Fruit fly (Drosophila melanogaster): ENCODE results near the gene REG.

Gene REG

dm6 chrX:13208554-13208953, 3.6 kb upstream of the REG start:
- TF ChIP-seq Ets96B (tag; optimal IDR thresholded peaks at IDR 0.05) = no peak
- no peak for TF ChIP-seq CG6792 (GFP tag; optimal IDR thresholded peaks at IDR 0.05)
- no peak for TF ChIP-seq CG10631 (GFP tag; optimal IDR thresholded peaks at IDR 0.05)
- TF ChIP-seq dac (GFP tag; optimal IDR thresholded peaks at IDR 0.05) = no peak

DNA sequence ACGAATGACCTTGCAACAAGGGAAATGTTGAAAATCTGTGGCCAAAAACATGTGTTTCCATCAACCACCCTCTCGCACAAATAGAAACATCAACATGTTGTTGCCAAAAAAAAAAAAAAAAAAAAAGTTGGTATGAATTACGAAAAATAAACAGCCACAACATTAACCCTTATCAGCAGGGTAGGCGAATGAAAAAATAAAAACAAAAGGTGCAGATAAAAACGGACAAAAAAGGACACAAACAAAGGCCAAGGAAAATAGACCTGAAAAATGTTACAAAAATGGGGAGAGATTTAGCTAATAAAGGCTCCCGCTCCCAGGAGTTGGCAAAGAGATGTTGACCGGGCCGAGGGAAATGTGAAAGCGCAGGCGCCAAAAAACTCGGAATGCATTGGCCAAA, 2.7 kb upstream of the REG start:
- TF ChIP-seq Smox (GFP tag; optimal IDR thresholded peaks at IDR 0.05) = no peak
- TF ChIP-seq dsx (GFP tag; optimal IDR thresholded peaks at IDR 0.05; ENCODE audit: poor library complexity, severe bottlenecking) = peak; percentile 19
- no peak for TF ChIP-seq CG11762 (GFP tag; optimal IDR thresholded peaks at IDR 0.05; ENCODE audit: insufficient read depth)
- no peak for TF ChIP-seq CG8119 (GFP tag; IDR thresholded peaks at IDR 0.05)
- TF ChIP-seq CG3919 (GFP tag; optimal IDR thresholded peaks at IDR 0.05) = no peak
- no peak for TF ChIP-seq esn (GFP tag; optimal IDR thresholded peaks at IDR 0.05)
- no peak; the same call in 2 of the 3 replicates for TF ChIP-seq CG6163 (GFP tag; IDR thresholded peaks at IDR 0.05)
- peak; percentile 15 for TF ChIP-seq Eip78C (GFP tag)
- TF ChIP-seq fd85E (GFP tag; optimal IDR thresholded peaks at IDR 0.05) = no peak
- TF ChIP-seq achi (GFP tag; optimal IDR thresholded peaks at IDR 0.05) = no peak
- TF ChIP-seq salr (GFP tag; optimal IDR thresholded peaks at IDR 0.05) = no peak
- no peak for TF ChIP-seq net (GFP tag; optimal IDR thresholded peaks at IDR 0.05)
- no peak for TF ChIP-seq Blimp-1 (GFP tag; optimal IDR thresholded peaks at IDR 0.05)
- TF ChIP-seq Ets96B (tag; optimal IDR thresholded peaks at IDR 0.05) = no peak
- TF ChIP-seq spab (GFP tag; optimal IDR thresholded peaks at IDR 0.05) = no peak
- peak; percentile 52 for TF ChIP-seq CG9139 (GFP tag; optimal IDR thresholded peaks at IDR 0.05)
- no peak for TF ChIP-seq CG6854 (GFP tag; optimal IDR thresholded peaks at IDR 0.05)
- no peak for TF ChIP-seq Sox102F (GFP tag; optimal IDR thresholded peaks at IDR 0.05)
- TF ChIP-seq CG7368 (GFP tag; optimal IDR thresholded peaks at IDR 0.05) = no peak
- TF ChIP-seq svp (GFP tag) = no peak
- TF ChIP-seq Ets21C (GFP tag; optimal IDR thresholded peaks at IDR 0.05) = no peak
- no peak for TF ChIP-seq topi (GFP tag; optimal IDR thresholded peaks at IDR 0.05)
- TF ChIP-seq CG6808 (GFP tag; optimal IDR thresholded peaks at IDR 0.05) = no peak
- no peak for TF ChIP-seq CG16779 (tag; optimal IDR thresholded peaks at IDR 0.05)
- TF ChIP-seq ss (GFP tag; optimal IDR thresholded peaks at IDR 0.05) = peak; percentile 45 to 49
- TF ChIP-seq CG3032 (tag; optimal IDR thresholded peaks at IDR 0.05) = peak; percentile 14
- TF ChIP-seq eg (GFP tag; IDR thresholded peaks at IDR 0.05) = no peak
- TF ChIP-seq Lpt (GFP tag; optimal IDR thresholded peaks at IDR 0.05) = no peak
- no peak for TF ChIP-seq Sox15 (GFP tag; optimal IDR thresholded peaks at IDR 0.05)
- no peak for TF ChIP-seq fd59A (GFP tag; optimal IDR thresholded peaks at IDR 0.05)
- no peak for TF ChIP-seq lz (GFP tag; optimal IDR thresholded peaks at IDR 0.05)
- no peak for TF ChIP-seq pdm3 (GFP tag; optimal IDR thresholded peaks at IDR 0.05)
- TF ChIP-seq Hr39 (GFP tag; optimal IDR thresholded peaks at IDR 0.05) = no peak
- TF ChIP-seq CG15336 (GFP tag; IDR thresholded peaks at IDR 0.05) = no peak
- no peak for TF ChIP-seq CG11902 (GFP tag; optimal IDR thresholded peaks at IDR 0.05)
- no peak for TF ChIP-seq CG32006 (GFP tag; optimal IDR thresholded peaks at IDR 0.05)
- TF ChIP-seq dac (GFP tag; optimal IDR thresholded peaks at IDR 0.05) = no peak
- TF ChIP-seq CG11294 (GFP tag; IDR thresholded peaks at IDR 0.05) = no peak
- no peak for TF ChIP-seq Hr4 (GFP tag; optimal IDR thresholded peaks at IDR 0.05)
- no peak for TF ChIP-seq Hr38 (GFP tag; optimal IDR thresholded peaks at IDR 0.05)
- TF ChIP-seq CG6276 (GFP tag; optimal IDR thresholded peaks at IDR 0.05) = no peak
